Fruit fly (Drosophila melanogaster) whole organism, embryonic: Measurements from ENCODE around the gene alien.

ENCODE experiments used
- Abd-B ChIP-seq: fragments of 200-800 bp; sonication (Bioruptor generic); optimal IDR thresholded peaks from 2 replicates; lab custom pipeline; 2018; ENCODE audit warnings: missing biosample characterization, mild to moderate bottlenecking, missing genetic modification characterization, moderate library complexity
- Atf3 ChIP-seq: fragments of 200-800 bp; sonication (Bioruptor generic); optimal IDR thresholded peaks from 3 replicates; lab custom pipeline; 2016; ENCODE audit warnings: missing biosample characterization, missing genetic modification characterization
- Blimp-1 ChIP-seq: fragments of 200-800 bp; sonication (Bioruptor generic); optimal IDR thresholded peaks from 3 replicates; lab custom pipeline; 2018; ENCODE audit warnings: missing biosample characterization, missing genetic modification characterization, mild to moderate bottlenecking, moderate library complexity, missing genetic modification reagents
- Bteb2 ChIP-seq: fragments of 200-800 bp; sonication (Bioruptor generic); optimal IDR thresholded peaks from 2 replicates; lab custom pipeline; 2016; ENCODE audit warnings: missing biosample characterization, missing genetic modification characterization
- CG11093 ChIP-seq: fragments of 200-800 bp; sonication (Bioruptor generic); IDR thresholded peaks from 3 replicates; pipeline ENCODE4 v1.3.6; 2022; ENCODE audit warnings: missing biosample characterization, missing genetic modification characterization
- CG11398 ChIP-seq: fragments of 200-800 bp; sonication (Bioruptor generic); optimal IDR thresholded peaks from 2 replicates; lab custom pipeline; 2016; ENCODE audit warnings: missing biosample characterization, missing genetic modification characterization
- CG11456 ChIP-seq: fragments of 200-800 bp; sonication (Bioruptor generic); IDR thresholded peaks from 3 replicates; pipeline ENCODE4 v1.3.6; 2022; ENCODE audit warnings: missing biosample characterization, missing genetic modification characterization
- CG11695 ChIP-seq: fragments of 200-800 bp; sonication (Bioruptor generic); IDR thresholded peaks from 3 replicates; pipeline ENCODE4 v1.3.6; 2022; ENCODE audit warnings: missing biosample characterization, missing genetic modification characterization
- CG12236 ChIP-seq: fragments of 200-800 bp; sonication (Bioruptor generic); optimal IDR thresholded peaks from 2 replicates; lab custom pipeline; 2016; ENCODE audit warnings: missing biosample characterization, missing genetic modification characterization
- CG13424 ChIP-seq: fragments of 200-800 bp; sonication (Bioruptor generic); optimal IDR thresholded peaks from 2 replicates; lab custom pipeline; 2019; ENCODE audit warnings: missing biosample characterization, mild to moderate bottlenecking, missing genetic modification characterization, moderate library complexity
- CG17385 ChIP-seq: fragments of 200-800 bp; sonication (Bioruptor generic); optimal IDR thresholded peaks from 3 replicates; lab custom pipeline; 2018; ENCODE audit warnings: missing biosample characterization, mild to moderate bottlenecking, missing genetic modification characterization
- CG3407 ChIP-seq: fragments of 200-800 bp; sonication (Bioruptor generic); optimal IDR thresholded peaks from 2 replicates; lab custom pipeline; 2018; ENCODE audit warnings: missing biosample characterization, mild to moderate bottlenecking, missing genetic modification characterization
- CG4328 ChIP-seq: fragments of 200-800 bp; sonication (Bioruptor generic); optimal IDR thresholded peaks from 3 replicates; lab custom pipeline; 2017; ENCODE audit warnings: missing biosample characterization, missing genetic modification reagents, missing genetic modification characterization
- CG4404 ChIP-seq: fragments of 200-800 bp; sonication (Bioruptor generic); IDR thresholded peaks from 2 replicates; pipeline ENCODE4 v1.3.6; 2022; ENCODE audit warnings: missing biosample characterization, missing genetic modification characterization
- CG4730 ChIP-seq: fragments of 200-800 bp; sonication (Bioruptor generic); IDR thresholded peaks from 2 replicates; pipeline ENCODE4 v1.3.6; 2022; ENCODE audit warnings: missing biosample characterization, missing genetic modification characterization
- CG6175 ChIP-seq: fragments of 200-800 bp; sonication (Bioruptor generic); IDR thresholded peaks from 3 replicates; pipeline ENCODE4 v1.3.6; 2022; ENCODE audit warnings: missing biosample characterization, missing genetic modification characterization
- CG8089 ChIP-seq: fragments of 200-800 bp; sonication (Bioruptor generic); optimal IDR thresholded peaks from 3 replicates; lab custom pipeline; 2016; ENCODE audit warnings: missing biosample characterization, missing genetic modification characterization
- Camta ChIP-seq: fragments of 200-800 bp; sonication (Bioruptor generic); optimal IDR thresholded peaks from 2 replicates; lab custom pipeline; 2016; ENCODE audit warnings: missing biosample characterization, missing genetic modification characterization
- Dek ChIP-seq: fragments of 200-800 bp; sonication (Bioruptor generic); optimal IDR thresholded peaks from 3 replicates; lab custom pipeline; 2019; ENCODE audit warnings: missing biosample characterization, mild to moderate bottlenecking, missing genetic modification characterization, moderate library complexity
- H2.0 ChIP-seq: fragments of 200-800 bp; sonication (Bioruptor generic); IDR thresholded peaks from 2 replicates; pipeline ENCODE4 v1.3.6; 2022; ENCODE audit warnings: missing biosample characterization, missing genetic modification characterization
- Hand ChIP-seq: fragments of 200-800 bp; sonication (Bioruptor generic); optimal IDR thresholded peaks from 2 replicates; lab custom pipeline; 2017; ENCODE audit warnings: mild to moderate bottlenecking, missing biosample characterization, missing genetic modification reagents, missing genetic modification characterization
- NC2β ChIP-seq: fragments of 200-800 bp; sonication (Bioruptor generic); optimal IDR thresholded peaks from 2 replicates; lab custom pipeline; 2016; ENCODE audit warnings: missing biosample characterization, missing genetic modification characterization
- Oaz ChIP-seq: fragments of 200-800 bp; sonication (Bioruptor generic); IDR thresholded peaks from 2 replicates; pipeline ENCODE4 v1.3.6; 2022; ENCODE audit warnings: missing biosample characterization, missing genetic modification characterization
- Pdp1 ChIP-seq, 2 experiments: fragments of 200-800 bp; sonication (Bioruptor generic); optimal IDR thresholded peaks; 3 replicates each; lab custom pipeline; 2016; ENCODE audit warnings: missing biosample characterization in 2 of 2, missing genetic modification characterization in 2 of 2, mild to moderate bottlenecking in 1 of 2, moderate library complexity in 1 of 2
- Sry-δ ChIP-seq: fragments of 200-800 bp; sonication (Bioruptor generic); optimal IDR thresholded peaks from 2 replicates; lab custom pipeline; 2016; ENCODE audit warnings: missing biosample characterization, missing genetic modification characterization
- Taf1 ChIP-seq: fragments of 200-800 bp; sonication (Bioruptor generic); IDR thresholded peaks from 2 replicates; pipeline ENCODE4 v1.3.6; 2022; ENCODE audit warnings: missing biosample characterization, missing genetic modification characterization
- ara ChIP-seq: fragments of 200-800 bp; sonication (Bioruptor generic); IDR thresholded peaks from 2 replicates; pipeline ENCODE4 v1.3.6; 2022; ENCODE audit warnings: missing biosample characterization, missing genetic modification characterization
- bab2 ChIP-seq: fragments of 200-800 bp; sonication (Bioruptor generic); optimal IDR thresholded peaks from 2 replicates; lab custom pipeline; 2016; ENCODE audit warnings: missing biosample characterization, missing genetic modification characterization
- br ChIP-seq: fragments of >200 bp; optimal IDR thresholded peaks from 2 replicates; lab custom pipeline; 2017
- corto ChIP-seq: fragments of 200-800 bp; sonication (Bioruptor generic); optimal IDR thresholded peaks from 2 replicates; lab custom pipeline; 2016; ENCODE audit warnings: missing biosample characterization, mild to moderate bottlenecking, missing genetic modification characterization, moderate library complexity
- crol ChIP-seq: fragments of 200-800 bp; sonication (Bioruptor generic); IDR thresholded peaks from 2 replicates; pipeline ENCODE4 v1.3.6; 2022; ENCODE audit warnings: missing biosample characterization, missing genetic modification characterization
- crp ChIP-seq, 2 experiments: fragments of 200-800 bp; sonication (Bioruptor generic); optimal IDR thresholded peaks; 2 replicates in 1 of 2; 3 replicates in 1 of 2; lab custom pipeline; 2017; ENCODE audit warnings: missing biosample characterization in 2 of 2, missing genetic modification characterization in 2 of 2, mild to moderate bottlenecking in 1 of 2, moderate library complexity in 1 of 2
- cwo ChIP-seq: fragments of 200-800 bp; sonication (Bioruptor generic); optimal IDR thresholded peaks from 3 replicates; lab custom pipeline; 2017; ENCODE audit warnings: missing biosample characterization, missing genetic modification characterization, mild to moderate bottlenecking, moderate library complexity, missing genetic modification reagents
- eve ChIP-seq, 2 experiments: fragments of >200 bp; optimal IDR thresholded peaks; 2 replicates each; lab custom pipeline; 2017; ENCODE audit warnings: missing biosample characterization in 2 of 2, missing genetic modification characterization in 2 of 2
- fd64A ChIP-seq: fragments of 200-800 bp; sonication (Bioruptor generic); optimal IDR thresholded peaks from 3 replicates; lab custom pipeline; 2018; ENCODE audit warnings: missing biosample characterization, mild to moderate bottlenecking, missing genetic modification characterization
- fd96Cb ChIP-seq: fragments of 200-800 bp; sonication (Bioruptor generic); optimal IDR thresholded peaks from 2 replicates; lab custom pipeline; 2018; ENCODE audit warnings: missing biosample characterization, mild to moderate bottlenecking, missing genetic modification characterization, moderate library complexity
- gce ChIP-seq: fragments of 200-800 bp; sonication (Bioruptor generic); IDR thresholded peaks from 3 replicates; pipeline ENCODE4 v1.3.6; 2022; ENCODE audit warnings: missing biosample characterization, missing genetic modification characterization
- grn ChIP-seq: fragments of 200-800 bp; sonication (Bioruptor generic); optimal IDR thresholded peaks from 3 replicates; lab custom pipeline; 2017; ENCODE audit warnings: missing biosample characterization, missing genetic modification characterization
- gsb ChIP-seq: fragments of 200-800 bp; sonication (Bioruptor generic); IDR thresholded peaks from 2 replicates; pipeline ENCODE4 v1.3.6; 2022; ENCODE audit warnings: missing biosample characterization, missing genetic modification characterization
- hb ChIP-seq: fragments of 200-800 bp; sonication (Bioruptor generic); IDR thresholded peaks from 3 replicates; pipeline ENCODE4 v1.3.6; 2022; ENCODE audit warnings: missing biosample characterization, missing genetic modification characterization; ENCODE audit not compliant: partially characterized antibody
- klu ChIP-seq: fragments of 200-800 bp; sonication (Bioruptor generic); IDR thresholded peaks from 2 replicates; pipeline ENCODE4 v1.3.6; 2022; ENCODE audit warnings: missing biosample characterization, missing genetic modification characterization
- prd ChIP-seq, 3 experiments: fragments of >200 bp in 2 of 3; fragments of 200-800 bp in 1 of 3; sonication (Bioruptor generic) in 1 of 3; optimal IDR thresholded peaks in 2 of 3; IDR thresholded peaks in 1 of 3; 2 replicates in 2 of 3; 3 replicates in 1 of 3; pipeline versions ENCODE4 v1.3.6 to Lab custom; 2017 to 2022; ENCODE audit warnings: missing biosample characterization in 1 of 3, missing genetic modification characterization in 1 of 3
- ranshi ChIP-seq: fragments of 200-800 bp; sonication (Bioruptor generic); IDR thresholded peaks from 2 replicates; pipeline ENCODE4 v1.3.6; 2022; ENCODE audit warnings: missing biosample characterization, missing genetic modification characterization
- scrt ChIP-seq: fragments of 200-800 bp; sonication (Bioruptor generic); optimal IDR thresholded peaks from 2 replicates; lab custom pipeline; 2018; ENCODE audit warnings: missing biosample characterization, mild to moderate bottlenecking, missing genetic modification characterization, moderate library complexity
- sd ChIP-seq: fragments of 200-800 bp; sonication (Bioruptor generic); optimal IDR thresholded peaks from 3 replicates; lab custom pipeline; 2018; ENCODE audit warnings: missing biosample characterization, mild to moderate bottlenecking, missing genetic modification characterization, moderate library complexity
- seq ChIP-seq: fragments of 200-800 bp; sonication (Bioruptor generic); IDR thresholded peaks from 2 replicates; pipeline ENCODE4 v1.3.6; 2022; ENCODE audit warnings: missing biosample characterization, missing genetic modification characterization
- slbo ChIP-seq: fragments of 200-800 bp; sonication (Bioruptor generic); IDR thresholded peaks from 2 replicates; pipeline ENCODE4 v1.3.6; 2022; ENCODE audit warnings: missing biosample characterization, missing genetic modification characterization
- tio ChIP-seq: fragments of 200-800 bp; sonication (Bioruptor generic); optimal IDR thresholded peaks from 2 replicates; lab custom pipeline; 2017; ENCODE audit warnings: missing biosample characterization, missing genetic modification characterization, inconsistent platforms
- zen ChIP-seq: fragments of 200-800 bp; sonication (Bioruptor generic); optimal IDR thresholded peaks from 3 replicates; lab custom pipeline; 2018; ENCODE audit warnings: missing biosample characterization, mild to moderate bottlenecking, missing genetic modification characterization, moderate library complexity

alien gene

DNA sequence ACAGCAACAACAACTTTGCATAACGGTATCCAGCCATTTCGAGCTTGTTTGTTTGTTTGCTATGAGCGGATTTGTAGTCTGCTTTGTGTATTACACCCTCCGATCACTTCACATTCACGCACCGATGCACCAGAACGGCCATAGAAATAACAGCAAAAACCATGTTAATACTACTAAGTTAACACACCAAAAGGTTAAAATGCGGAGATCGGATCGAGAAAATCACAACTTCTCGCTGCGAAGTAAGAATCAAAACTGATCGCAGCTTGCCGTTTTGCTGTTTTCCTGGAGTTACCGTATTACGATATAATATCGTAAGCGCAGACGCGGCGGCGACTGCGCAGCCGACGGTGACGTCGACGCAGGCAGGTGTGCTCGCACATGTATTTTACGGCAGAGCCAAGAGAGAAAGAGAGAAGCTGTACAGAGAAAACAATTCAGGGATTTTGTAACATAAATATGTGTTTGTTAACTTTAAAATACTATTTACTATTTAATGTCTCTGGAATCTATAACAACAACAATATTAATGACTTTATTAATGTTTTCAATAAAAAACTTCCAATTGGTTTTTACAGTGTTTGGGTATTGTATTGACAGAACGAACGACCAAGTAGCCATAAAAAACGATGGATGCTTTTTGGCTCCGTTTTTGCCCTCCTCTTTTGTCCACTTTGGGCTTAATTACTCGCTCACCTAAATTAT, 12.4 kb downstream of the alien start, which contains the start of gene CG13101 (continued):
- peak; percentile 89 for TF ChIP-seq gsb
- peak; percentile 54 for TF ChIP-seq grn (GFP tag; lab: Kevin White, UChicago)
- TF ChIP-seq seq = peak; percentile 94
- peak; percentile 91 for TF ChIP-seq Bteb2 (GFP tag; lab: Kevin White, UChicago)
- peak; percentile 79 for TF ChIP-seq Atf3
- peak; percentile 81 for TF ChIP-seq bab2 (GFP tag; lab: Kevin White, UChicago)
- TF ChIP-seq br (lab: Kevin White, UChicago) = no peak
- TF ChIP-seq CG6175 (GFP tag; lab: Robert Waterston, UW) = peak; percentile 87; the same call in 2 of the 3 replicates
- TF ChIP-seq CG11093 (GFP tag; lab: Robert Waterston, UW) = peak; percentile 84
- peak; percentile 88 for TF ChIP-seq fd96Cb
- peak; percentile 24 for TF ChIP-seq CG4328 (GFP tag; lab: Kevin White, UChicago)
- peak; percentile 89 for TF ChIP-seq CG17385 (GFP tag; lab: Kevin White, UChicago)
- peak; percentile 94 for TF ChIP-seq slbo
- TF ChIP-seq Blimp-1 (GFP tag; lab: Kevin White, UChicago) = peak; percentile 93
- TF ChIP-seq Camta = peak; percentile 86
- TF ChIP-seq CG12236 (GFP tag; lab: Kevin White, UChicago) = peak; percentile 56
- peak; percentile 74 for TF ChIP-seq Hand
- TF ChIP-seq crol (GFP tag; lab: Robert Waterston, UW) = peak; percentile 72
- peak; percentile 63 for TF ChIP-seq CG8089
- peak; percentile 85 for TF ChIP-seq Taf1 (GFP tag; lab: Robert Waterston, UW)
- TF ChIP-seq scrt (GFP tag; lab: Kevin White, UChicago) = peak; percentile 79
- peak; percentile 84 for TF ChIP-seq CG4404 (GFP tag; lab: Robert Waterston, UW)
- TF ChIP-seq NC2β (GFP tag; lab: Kevin White, UChicago) = peak; percentile 83
- TF ChIP-seq corto (GFP tag; lab: Kevin White, UChicago) = peak; percentile 95
- TF ChIP-seq CG4730 = peak; percentile 93
- no peak; the same call in 1 of the 3 replicates for TF ChIP-seq CG11456 (GFP tag; lab: Robert Waterston, UW)
- no peak for TF ChIP-seq prd (optimal IDR thresholded peaks at IDR 0.05; lab: Kevin White, UChicago)
- TF ChIP-seq prd (GFP tag; IDR thresholded peaks at IDR 0.05; lab: Robert Waterston, UW) = peak; percentile 94
- peak; percentile 93 for TF ChIP-seq H2.0 (GFP tag; lab: Robert Waterston, UW)
- TF ChIP-seq ranshi (GFP tag; lab: Robert Waterston, UW) = peak; percentile 94
- TF ChIP-seq cwo = peak; percentile 89
- peak; percentile 54 for TF ChIP-seq CG11398
- peak; percentile 53 for TF ChIP-seq fd64A (GFP tag; lab: Kevin White, UChicago)
- TF ChIP-seq zen (tag; lab: Kevin White, UChicago) = peak; percentile 89
- peak; percentile 85 to 87 for TF ChIP-seq Pdp1 (GFP tag; optimal IDR thresholded peaks at IDR 0.05; lab: Kevin White, UChicago)
- peak; percentile 84 for TF ChIP-seq sd (tag; lab: Kevin White, UChicago)
- peak; percentile 91 for TF ChIP-seq tio (GFP tag; lab: Kevin White, UChicago)
- TF ChIP-seq Dek (tag; lab: Kevin White, UChicago) = peak; percentile 91
- peak; percentile 87 for TF ChIP-seq Oaz (GFP tag; lab: Robert Waterston, UW)
- TF ChIP-seq gce (GFP tag; lab: Robert Waterston, UW) = peak; percentile 93
- TF ChIP-seq Abd-B (GFP tag; lab: Kevin White, UChicago) = peak; percentile 86
- peak; percentile 97 for TF ChIP-seq CG11695 (GFP tag; lab: Robert Waterston, UW)
- peak; percentile 93 for TF ChIP-seq ara (GFP tag; lab: Robert Waterston, UW)
- peak in 1 of 2 experiments; percentile 38 for TF ChIP-seq crp (GFP tag; optimal IDR thresholded peaks at IDR 0.05; lab: Kevin White, UChicago)
- peak; percentile 93 for TF ChIP-seq klu (GFP tag; lab: Robert Waterston, UW)
- peak; percentile 42 for TF ChIP-seq Sry-δ (GFP tag; lab: Kevin White, UChicago)
- TF ChIP-seq hb (GFP tag; lab: Robert Waterston, UW) = no peak
- TF ChIP-seq eve (GFP tag; optimal IDR thresholded peaks at IDR 0.05; lab: Kevin White, UChicago) = peak in 1 of 2 experiments; percentile 86
- TF ChIP-seq CG3407 (GFP tag; lab: Kevin White, UChicago) = peak; percentile 87
- TF ChIP-seq CG13424 = peak; percentile 94
